Worm (Caenorhabditis elegans) whole organism, L4 larva: Measurements from ENCODE around the gene nfu-1.
A peak's percentile ranks its signal among the peaks of the same experiment; 100 is the strongest.

Source experiments
- D1046.2 ChIP-seq: fragments of 200-800 bp; sonication (Bioruptor generic); IDR thresholded peaks from 2 replicates; pipeline ENCODE4 v1.3.6; 2022; ENCODE audit warnings: missing genetic modification characterization, missing compliant biosample characterization
- F37D6.2 ChIP-seq: sonication (generic microtip); optimal IDR thresholded peaks from 2 replicates; lab custom pipeline; 2016; ENCODE audit warnings: mild to moderate bottlenecking, missing genetic modification characterization, missing compliant biosample characterization
- F49E8.2 ChIP-seq: sonication (generic microtip); optimal IDR thresholded peaks from 2 replicates; lab custom pipeline; 2016; ENCODE audit warnings: missing compliant biosample characterization, mild to moderate bottlenecking, missing genetic modification characterization, borderline replicate concordance
- T20F7.1 ChIP-seq: fragments of 200-800 bp; sonication (Bioruptor generic); optimal IDR thresholded peaks from 2 replicates; lab custom pipeline; 2018; ENCODE audit warnings: mild to moderate bottlenecking, missing genetic modification characterization, missing compliant biosample characterization
- T26A8.4 ChIP-seq: fragments of 200-800 bp; sonication (Bioruptor generic); IDR thresholded peaks from 2 replicates; pipeline ENCODE4 v1.3.6; 2022; ENCODE audit warnings: missing genetic modification characterization, missing compliant biosample characterization
- Y48G9A.11 ChIP-seq: fragments of 200-800 bp; sonication (Bioruptor generic); IDR thresholded peaks from 2 replicates; pipeline ENCODE4 v1.3.6; 2022; ENCODE audit warnings: missing genetic modification reagents, missing genetic modification characterization, missing compliant biosample characterization
- ZK337.2 ChIP-seq: fragments of 200-800 bp; sonication (Bioruptor generic); IDR thresholded peaks from 2 replicates; pipeline ENCODE4 v1.3.6; 2022; ENCODE audit warnings: missing genetic modification reagents, missing genetic modification characterization, missing compliant biosample characterization
- aha-1 ChIP-seq: fragments of 150-350 bp; peaks from one replicate; lab custom pipeline; 2014; ENCODE audit warnings: missing biosample characterization, missing genetic modification characterization
- arid-1 ChIP-seq: fragments of 200-800 bp; sonication (Bioruptor generic); conservative IDR thresholded peaks from 2 replicates; pipeline ENCODE4 v1.3.6; 2022; ENCODE audit warnings: missing genetic modification reagents, missing genetic modification characterization, missing compliant biosample characterization
- ceh-82 ChIP-seq: sonication (generic microtip); optimal IDR thresholded peaks from 2 replicates; lab custom pipeline; 2017; ENCODE audit warnings: missing biosample characterization, missing genetic modification characterization
- ctbp-1 ChIP-seq: fragments of 200-800 bp; sonication (Bioruptor generic); IDR thresholded peaks from 2 replicates; pipeline ENCODE4 v1.3.6; 2022; ENCODE audit warnings: missing genetic modification reagents, missing genetic modification characterization, missing compliant biosample characterization
- daf-16 ChIP-seq, 3 experiments: sonication (generic microtip); optimal IDR thresholded peaks; 2 replicates each; lab custom pipeline; 2016 to 2017; ENCODE audit warnings: missing genetic modification characterization in 3 of 3, missing genetic modification reagents in 3 of 3, mild to moderate bottlenecking in 2 of 3, missing compliant biosample characterization in 2 of 3, missing biosample characterization in 1 of 3, moderate library complexity in 1 of 3
- daf-8 ChIP-seq: fragments of 200-800 bp; sonication (Bioruptor generic); IDR thresholded peaks from 2 replicates; pipeline ENCODE4 v1.3.6; 2022; ENCODE audit warnings: missing genetic modification characterization, missing compliant biosample characterization
- dve-1 ChIP-seq: sonication (generic microtip); optimal IDR thresholded peaks from 2 replicates; lab custom pipeline; 2017; ENCODE audit warnings: antibody characterized with exemption, mild to moderate bottlenecking, missing genetic modification characterization, missing compliant biosample characterization; ENCODE audit not compliant: insufficient read depth
- egl-27 ChIP-seq: sonication (generic microtip); optimal IDR thresholded peaks from 3 replicates; lab custom pipeline; 2017; ENCODE audit warnings: missing biosample characterization, missing genetic modification reagents, missing genetic modification characterization
- egl-43 ChIP-seq: fragments of 200-800 bp; sonication (Bioruptor generic); IDR thresholded peaks from 2 replicates; pipeline ENCODE4 v1.3.6; 2022; ENCODE audit warnings: missing genetic modification reagents, missing genetic modification characterization, missing compliant biosample characterization
- fos-1 ChIP-seq: fragments of 150-350 bp; optimal IDR thresholded peaks from 2 replicates; lab custom pipeline; 2014; ENCODE audit warnings: missing biosample characterization, missing genetic modification characterization
- gei-8 ChIP-seq: fragments of 200-800 bp; sonication (Bioruptor generic); optimal IDR thresholded peaks from 2 replicates; lab custom pipeline; 2018; ENCODE audit warnings: mild to moderate bottlenecking, missing genetic modification characterization, missing compliant biosample characterization
- hif-1 ChIP-seq, 2 experiments: sonication (generic microtip); optimal IDR thresholded peaks; 2 replicates each; lab custom pipeline; 2016 to 2017; ENCODE audit warnings: missing compliant biosample characterization in 2 of 2, missing genetic modification characterization in 2 of 2, missing genetic modification reagents in 2 of 2, missing genotype in 2 of 2, mild to moderate bottlenecking in 1 of 2
- hlh-11 ChIP-seq: fragments of 200-800 bp; sonication (Bioruptor generic); optimal IDR thresholded peaks from 2 replicates; lab custom pipeline; 2018; ENCODE audit warnings: mild to moderate bottlenecking, missing genetic modification characterization, missing compliant biosample characterization
- hlh-30 ChIP-seq: sonication (generic microtip); optimal IDR thresholded peaks from 2 replicates; lab custom pipeline; 2017; ENCODE audit warnings: antibody characterized with exemption, mild to moderate bottlenecking, missing genetic modification characterization, missing compliant biosample characterization; ENCODE audit not compliant: insufficient read depth
- jun-1 ChIP-seq: fragments of 150-350 bp; optimal IDR thresholded peaks from 2 replicates; lab custom pipeline; 2014; ENCODE audit warnings: missing biosample characterization, missing genetic modification reagents, missing genetic modification characterization
- lin-15B ChIP-seq: fragments of 150-350 bp; sonication (generic microtip); optimal IDR thresholded peaks from 3 replicates; lab custom pipeline; 2014; ENCODE audit warnings: missing biosample characterization, missing genetic modification characterization
- madf-5 ChIP-seq, 2 experiments: fragments of 200-800 bp; sonication (Bioruptor generic); IDR thresholded peaks; 2 replicates each; pipeline ENCODE4 v1.3.6; 2022; ENCODE audit warnings: missing compliant biosample characterization in 2 of 2, missing genetic modification characterization in 2 of 2
- mdl-1 ChIP-seq, 2 experiments: fragments of 150-350 bp in 1 of 2; sonication (generic microtip) in 1 of 2; optimal IDR thresholded peaks; 2 replicates each; lab custom pipeline; 2014 to 2017; ENCODE audit warnings: missing biosample characterization in 2 of 2, missing genetic modification characterization in 2 of 2
- mep-1 ChIP-seq: fragments of 150-350 bp; sonication (generic microtip); optimal IDR thresholded peaks from 3 replicates; lab custom pipeline; 2014; ENCODE audit warnings: missing biosample characterization, missing genetic modification characterization
- nhr-11 ChIP-seq: fragments of 150-350 bp; optimal IDR thresholded peaks from 2 replicates; lab custom pipeline; 2014; ENCODE audit warnings: missing biosample characterization, missing genetic modification characterization
- nhr-28 ChIP-seq: fragments of 150-350 bp; optimal IDR thresholded peaks from 2 replicates; lab custom pipeline; 2014; ENCODE audit warnings: missing biosample characterization, missing genetic modification characterization
- nhr-48 ChIP-seq: sonication (generic microtip); optimal IDR thresholded peaks from 2 replicates; lab custom pipeline; 2016; ENCODE audit warnings: mild to moderate bottlenecking, missing genetic modification characterization, missing compliant biosample characterization
- nhr-6 ChIP-seq: fragments of 150-350 bp; optimal IDR thresholded peaks from 2 replicates; lab custom pipeline; 2014; ENCODE audit warnings: missing biosample characterization, missing genetic modification characterization
- nhr-76 ChIP-seq: fragments of 150-350 bp; optimal IDR thresholded peaks from 2 replicates; lab custom pipeline; 2014; ENCODE audit warnings: missing biosample characterization, missing genetic modification characterization
- pqm-1 ChIP-seq: sonication (generic microtip); optimal IDR thresholded peaks from 2 replicates; lab custom pipeline; 2017; ENCODE audit warnings: missing biosample characterization, missing genetic modification characterization
- saeg-2 ChIP-seq: fragments of 200-800 bp; sonication (Bioruptor generic); IDR thresholded peaks from 2 replicates; pipeline ENCODE4 v1.3.6; 2022; ENCODE audit warnings: missing genetic modification reagents, missing genetic modification characterization, missing compliant biosample characterization
- tag-97 ChIP-seq: fragments of 200-800 bp; sonication (Bioruptor generic); IDR thresholded peaks from 2 replicates; pipeline ENCODE4 v1.3.6; 2022; ENCODE audit warnings: missing genetic modification characterization, missing compliant biosample characterization
- unc-39 ChIP-seq: sonication (generic microtip); optimal IDR thresholded peaks from 2 replicates; lab custom pipeline; 2017; ENCODE audit warnings: missing biosample characterization, missing genetic modification characterization
- unc-62 ChIP-seq, 3 experiments: fragments of 150-350 bp in 1 of 3; sonication (generic microtip); optimal IDR thresholded peaks in 2 of 3; peaks in 1 of 3; 1 replicate in 1 of 3; 2 replicates in 2 of 3; lab custom pipeline; 2014 to 2017; ENCODE audit warnings: missing biosample characterization in 3 of 3, missing genetic modification characterization in 3 of 3, missing genetic modification reagents in 3 of 3, missing genotype in 1 of 3
- zfp-3 ChIP-seq: fragments of 200-800 bp; sonication (Bioruptor generic); conservative IDR thresholded peaks from 2 replicates; pipeline ENCODE4 v1.3.6; 2022; ENCODE audit warnings: missing genetic modification reagents, missing genetic modification characterization, missing compliant biosample characterization

Gene nfu-1

DNA sequence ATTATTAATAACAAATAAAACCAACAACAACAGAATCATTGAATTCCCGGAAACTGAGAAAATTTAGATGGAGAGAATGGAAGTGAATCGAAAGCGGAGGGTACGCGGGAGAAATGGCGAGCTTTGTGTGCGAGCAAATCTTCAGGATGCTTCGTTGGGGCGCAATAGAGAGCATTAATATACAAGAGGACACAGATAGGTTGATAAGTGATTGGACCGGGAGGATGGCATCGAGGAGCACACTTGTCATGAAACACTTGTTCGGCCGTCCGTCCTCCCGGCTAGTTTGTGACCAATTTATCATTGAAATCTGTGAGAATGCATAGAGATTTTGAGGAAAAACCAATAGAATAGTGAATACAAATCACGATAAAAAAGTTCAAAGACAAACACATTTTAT is 35.0 kb downstream of the nfu-1 start:
- TF ChIP-seq nhr-11 (tag; lab: Kevin White, UChicago) (no peak), gei-8 (no peak), zfp-3 (no peak), F49E8.2 (tag; lab: Kevin White, UChicago) (no peak), mdl-1 (tag; optimal IDR thresholded peaks at IDR 0.05; lab: Kevin White, UChicago) (no peak), madf-5 (GFP tag; IDR thresholded peaks at IDR 0.05; lab: Robert Waterston, UW) (no peak), daf-8 (GFP tag; lab: Robert Waterston, UW) (no peak), ctbp-1 (no peak), egl-27 (tag; lab: Kevin White, UChicago) (no peak), mep-1 (no peak), hlh-11 (tag; lab: Kevin White, UChicago) (no peak), hif-1 (tag; optimal IDR thresholded peaks at IDR 0.05; lab: Kevin White, UChicago) (no peak)

DNA sequence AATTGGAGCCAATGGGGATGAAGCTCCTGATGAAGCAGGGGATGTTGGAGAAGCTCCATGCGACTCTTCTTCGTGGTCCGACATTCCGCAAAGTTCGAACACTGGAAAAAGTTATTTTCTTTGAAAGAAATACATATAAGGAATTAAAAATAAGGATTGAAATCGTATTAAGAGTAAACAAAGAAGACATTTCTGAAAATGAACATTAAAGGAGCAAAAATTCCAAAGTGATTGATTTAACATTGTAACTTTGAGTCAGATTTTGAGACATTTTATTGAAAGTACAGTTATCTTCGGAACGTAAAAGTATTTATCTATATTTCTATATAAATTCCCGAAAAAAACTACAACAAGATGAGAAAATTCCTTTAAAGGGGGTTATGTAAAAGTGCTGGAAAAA is 37.3 kb downstream of the nfu-1 start, which contains the start of gene F13B12.1:
TSS of gene F13B12.1 (minus strand) at position 101 of the 400 bp plus-strand sequence.
- TF ChIP-seq ZK337.2 (GFP tag; lab: Robert Waterston, UW) (no peak), unc-62 (GFP tag; optimal IDR thresholded peaks at IDR 0.05 in 1 of 2; lab: Kevin White, UChicago) (peak in 1 of 2 experiments; percentile 70), unc-62 (tag; optimal IDR thresholded peaks at IDR 0.05; lab: Kevin White, UChicago) (no peak), Y48G9A.11 (peak; percentile 17; the same call in 1 of the 2 replicates), T26A8.4 (GFP tag; lab: Robert Waterston, UW) (no peak)

DNA sequence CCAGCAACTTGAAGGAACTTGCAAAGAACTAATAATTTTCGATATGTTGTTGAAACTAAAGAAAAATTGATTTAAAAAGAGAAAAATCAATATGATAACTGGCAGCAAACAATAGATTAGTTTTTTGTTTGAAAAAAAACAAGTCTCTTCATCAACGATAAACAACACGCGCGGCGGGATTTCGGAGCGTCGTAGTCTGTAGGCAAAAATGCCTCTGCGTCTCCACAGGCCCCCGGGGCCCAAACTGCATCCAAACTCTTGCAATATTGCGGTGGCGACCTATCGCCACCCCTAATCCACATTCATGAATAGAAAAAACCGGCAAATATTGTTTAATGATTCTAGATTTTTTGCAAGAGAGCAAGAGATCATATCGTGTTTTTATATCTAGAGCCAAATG is 37.9 kb downstream of the nfu-1 start:
- TF ChIP-seq aha-1 (tag; lab: Kevin White, UChicago) (peak; percentile 82), T20F7.1 (GFP tag; lab: Kevin White, UChicago) (peak; percentile 94), egl-43 (GFP tag; lab: Robert Waterston, UW) (no peak), Y48G9A.11 (peak; percentile 100), nhr-48 (tag; lab: Kevin White, UChicago) (no peak), F37D6.2 (no peak), pqm-1 (tag; lab: Kevin White, UChicago) (no peak), nhr-76 (tag; lab: Kevin White, UChicago) (no peak), hlh-30 (tag; lab: Kevin White, UChicago) (peak; percentile 24), madf-5 (GFP tag; IDR thresholded peaks at IDR 0.05; lab: Robert Waterston, UW) (no peak), unc-39 (tag; lab: Kevin White, UChicago) (no peak), saeg-2 (GFP tag; lab: Robert Waterston, UW) (no peak), arid-1 (GFP tag; lab: Robert Waterston, UW) (no peak), D1046.2 (GFP tag; lab: Robert Waterston, UW) (no peak), mep-1 (peak; percentile 29), lin-15B (tag; lab: Kevin White, UChicago) (no peak), nhr-28 (tag; lab: Kevin White, UChicago) (peak; percentile 27), tag-97 (GFP tag; lab: Robert Waterston, UW) (no peak), daf-16 (GFP tag; optimal IDR thresholded peaks at IDR 0.05; lab: Kevin White, UChicago) (no peak), daf-16 (tag; optimal IDR thresholded peaks at IDR 0.05; lab: Kevin White, UChicago) (peak; percentile 45), nhr-6 (tag; lab: Kevin White, UChicago) (peak; percentile 42), ctbp-1 (no peak), jun-1 (tag; lab: Kevin White, UChicago) (no peak), dve-1 (tag; lab: Kevin White, UChicago) (peak; percentile 47), fos-1 (tag; lab: Kevin White, UChicago) (no peak), mdl-1 (tag; optimal IDR thresholded peaks at IDR 0.05; lab: Kevin White, UChicago) (peak in 1 of 2 experiments; percentile 1), unc-62 (GFP tag; optimal IDR thresholded peaks at IDR 0.05 in 1 of 2; lab: Kevin White, UChicago) (no peak), unc-62 (tag; optimal IDR thresholded peaks at IDR 0.05; lab: Kevin White, UChicago) (no peak), ceh-82 (tag; lab: Kevin White, UChicago) (no peak)
